Fruit fly (Drosophila melanogaster): Measurements from ENCODE around the gene tut.

- TF ChIP-seq rn (GFP tag; IDR thresholded peaks at IDR 0.05), result no peak
- no peak for TF ChIP-seq CG34367 (tag; optimal IDR thresholded peaks at IDR 0.05)
- TF ChIP-seq CG8301 (tag; optimal IDR thresholded peaks at IDR 0.05), result no peak
- TF ChIP-seq CG4496 (GFP tag; IDR thresholded peaks at IDR 0.05), result no peak
- no peak for TF ChIP-seq CG10348 (GFP tag; IDR thresholded peaks at IDR 0.05)
- TF ChIP-seq CG9948 (tag; optimal IDR thresholded peaks at IDR 0.05), result no peak
- no peak for TF ChIP-seq CG8159 (tag; optimal IDR thresholded peaks at IDR 0.05)
- TF ChIP-seq D1 (tag; optimal IDR thresholded peaks at IDR 0.05), result no peak
- no peak for TF ChIP-seq Snoo (tag; optimal IDR thresholded peaks at IDR 0.05)
- TF ChIP-seq Ets98B (GFP tag; IDR thresholded peaks at IDR 0.05), result no peak
- no peak for TF ChIP-seq fd96Ca (GFP tag; IDR thresholded peaks at IDR 0.05)
- TF ChIP-seq CG14655 (GFP tag; optimal IDR thresholded peaks at IDR 0.05), result no peak
Observed at dm6 chr3L:8218883-8219282, 8.3 kb upstream of the tut start, which contains the start of gene CG13674.
